Worm (Caenorhabditis elegans) whole organism, young adult: ENCODE results near the gene tag-153.

Source experiments
- B0261.1 ChIP-seq: sonication (generic microtip); optimal IDR thresholded peaks from 2 replicates; lab custom pipeline; 2016; ENCODE audit warnings: mild to moderate bottlenecking, missing genetic modification characterization, moderate library complexity, missing compliant biosample characterization
- F52B5.7 ChIP-seq: sonication (generic microtip); optimal IDR thresholded peaks from 2 replicates; lab custom pipeline; 2016; ENCODE audit warnings: mild to moderate bottlenecking, missing genetic modification characterization, missing compliant biosample characterization
- ama-1 ChIP-seq, 3 experiments: fragments of 150-350 bp in 1 of 3; sonication (generic microtip) in 2 of 3; optimal IDR thresholded peaks; 2 replicates each; lab custom pipeline; 2014 to 2018; ENCODE audit warnings: missing biosample characterization in 2 of 3, missing genetic modification characterization in 2 of 3, missing genetic modification reagents in 2 of 3
- aptf-2 ChIP-seq: fragments of 200-800 bp; sonication (Bioruptor generic); conservative IDR thresholded peaks from 2 replicates; pipeline ENCODE4 v1.3.6; 2022; ENCODE audit warnings: missing genetic modification reagents, missing genetic modification characterization, missing compliant biosample characterization
- egrh-3 ChIP-seq: fragments of 200-800 bp; sonication (Bioruptor generic); IDR thresholded peaks from 2 replicates; pipeline ENCODE4 v1.3.6; 2022; ENCODE audit warnings: missing genetic modification reagents, missing genetic modification characterization, missing compliant biosample characterization
- hmg-1.2 ChIP-seq: fragments of 200-800 bp; sonication (Bioruptor generic); IDR thresholded peaks from 2 replicates; pipeline ENCODE4 v1.3.6; 2022; ENCODE audit warnings: missing genetic modification reagents, missing genetic modification characterization, missing compliant biosample characterization
- lin-54 ChIP-seq: fragments of 200-800 bp; sonication (Bioruptor generic); optimal IDR thresholded peaks from 2 replicates; lab custom pipeline; 2018; ENCODE audit warnings: mild to moderate bottlenecking, missing genetic modification characterization, missing compliant biosample characterization
- nfya-2 ChIP-seq: fragments of 200-800 bp; sonication (Bioruptor generic); IDR thresholded peaks from 2 replicates; pipeline ENCODE4 v1.3.6; 2022; ENCODE audit warnings: missing genetic modification reagents, missing genetic modification characterization, missing compliant biosample characterization
- nhr-120 ChIP-seq: fragments of 200-800 bp; sonication (Bioruptor generic); IDR thresholded peaks from 2 replicates; pipeline ENCODE4 v1.3.6; 2022; ENCODE audit warnings: missing genetic modification characterization, missing compliant biosample characterization
- sea-2 ChIP-seq: fragments of 200-800 bp; sonication (Bioruptor generic); IDR thresholded peaks from 2 replicates; pipeline ENCODE4 v1.3.6; 2022; ENCODE audit warnings: missing genetic modification characterization, missing compliant biosample characterization
- snpc-1.3 ChIP-seq: sonication (generic microtip); optimal IDR thresholded peaks from 2 replicates; lab custom pipeline; 2017; ENCODE audit warnings: missing genetic modification characterization, mild to moderate bottlenecking, missing compliant biosample characterization, antibody characterized with exemption, moderate library complexity, missing genotype, missing genetic modification reagents; ENCODE audit not compliant: insufficient read depth
- ztf-25 ChIP-seq: fragments of 200-800 bp; sonication (Bioruptor generic); IDR thresholded peaks from 2 replicates; pipeline ENCODE4 v1.3.6; 2022; ENCODE audit warnings: missing genetic modification reagents, missing genetic modification characterization, missing compliant biosample characterization

ce11 chrV:9303026-9303425 lies 19.9 kb upstream of the tag-153 start, which contains the start of gene nhr-39:
- TF ChIP-seq nfya-2 (GFP tag; lab: Robert Waterston, UW), result no peak
- TF ChIP-seq ama-1 (optimal IDR thresholded peaks at IDR 0.05; lab: Kevin White, UChicago), result no peak
- no peak for TF ChIP-seq ama-1 (GFP tag; optimal IDR thresholded peaks at IDR 0.05; lab: Kevin White, UChicago)
- no peak for TF ChIP-seq lin-54 (GFP tag; lab: Kevin White, UChicago)
- TF ChIP-seq sea-2, result no peak
- no peak for TF ChIP-seq aptf-2 (GFP tag; lab: Robert Waterston, UW)
- no peak for TF ChIP-seq ztf-25 (GFP tag; lab: Robert Waterston, UW)
- no peak for TF ChIP-seq egrh-3
- TF ChIP-seq B0261.1 (tag; lab: Kevin White, UChicago), result no peak
- no peak for TF ChIP-seq hmg-1.2 (GFP tag; lab: Robert Waterston, UW)
- TF ChIP-seq F52B5.7 (tag; lab: Kevin White, UChicago), result no peak
- no peak for TF ChIP-seq snpc-1.3 (tag; lab: Kevin White, UChicago)
- no peak for TF ChIP-seq nhr-120 (GFP tag; lab: Robert Waterston, UW)
